Fruit fly (Drosophila melanogaster) whole organism: ENCODE results near the gene CG33978.

ENCODE experiments used
- CG8478 ChIP-seq: fragments of >200 bp; optimal IDR thresholded peaks from 2 replicates; lab custom pipeline; 2018; ENCODE audit warnings: inconsistent platforms
- Dll ChIP-seq: fragments of >200 bp; optimal IDR thresholded peaks from 2 replicates; lab custom pipeline; 2017
- pan ChIP-seq: fragments of >200 bp; optimal IDR thresholded peaks from 2 replicates; lab custom pipeline; 2017
- psq ChIP-seq: fragments of >200 bp; optimal IDR thresholded peaks from 2 replicates; lab custom pipeline; 2017

DNA sequence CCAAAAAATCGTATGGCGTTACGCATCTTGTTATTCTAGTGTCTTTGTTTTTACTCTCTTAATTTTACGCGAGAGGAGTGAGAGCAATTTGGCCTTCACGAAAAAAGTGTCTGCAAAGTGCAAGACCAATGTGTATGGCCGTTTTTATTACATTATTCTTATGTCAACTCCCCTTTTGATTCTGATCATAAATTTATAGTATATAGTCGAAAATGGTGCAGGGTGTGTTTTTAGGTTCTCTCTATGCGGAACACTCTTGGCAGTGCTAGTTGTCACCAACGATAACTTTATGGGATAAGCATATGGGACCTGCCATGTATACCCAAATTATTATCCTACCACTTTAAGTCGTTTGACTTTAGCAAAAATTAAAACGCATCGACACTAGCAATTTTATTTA is 8.2 kb upstream of the CG33978 start:
- TF ChIP-seq psq (lab: Kevin White, UChicago): no peak
- no peak for TF ChIP-seq CG8478 (lab: Kevin White, UChicago)
- no peak for TF ChIP-seq Dll (lab: Kevin White, UChicago)
- no peak for TF ChIP-seq pan (lab: Kevin White, UChicago)
